Worm (Caenorhabditis elegans): ENCODE results near the gene col-147.

DNA sequence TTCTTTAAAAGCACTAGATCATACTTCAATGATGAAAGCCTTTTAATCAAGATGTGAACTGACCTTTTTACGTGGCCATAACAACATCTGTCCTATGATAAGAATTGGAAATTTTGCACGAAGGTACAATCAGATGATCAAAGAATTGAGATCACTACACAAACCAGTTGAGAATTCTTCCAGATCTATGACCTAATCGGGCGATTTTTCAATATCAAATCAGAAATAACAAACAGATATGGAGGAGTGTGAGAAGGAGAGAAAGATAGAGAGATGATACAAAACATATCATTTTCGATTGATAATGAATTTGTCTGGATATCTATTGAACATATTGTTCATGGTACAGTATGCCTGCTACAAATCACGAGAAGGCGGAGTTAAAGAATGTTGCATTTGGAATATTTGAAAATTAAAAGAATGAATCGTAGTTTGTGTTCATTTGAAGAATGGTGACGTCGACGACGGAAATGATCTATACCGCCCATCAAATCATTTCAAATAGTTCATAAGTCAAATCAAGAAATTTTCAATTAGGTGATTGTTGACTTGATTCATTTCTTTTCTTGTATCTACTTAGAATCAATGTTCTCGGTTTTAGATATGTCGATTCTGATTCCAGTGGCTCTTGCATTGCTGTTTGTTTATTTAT lies 21.1 kb upstream of the col-147 start, which contains the start of gene cyp-29A4:
- TF ChIP-seq flt-1 (GFP tag; IDR thresholded peaks at IDR 0.05) (no peak), ztf-29 (GFP tag; IDR thresholded peaks at IDR 0.05) (no peak)
